Worm (Caenorhabditis elegans) whole organism, late embryonic: ENCODE results near the gene clec-56.

ENCODE experiments used
- C08G9.2 ChIP-seq: sonication (generic microtip); optimal IDR thresholded peaks from 2 replicates; lab custom pipeline; 2016; ENCODE audit warnings: mild to moderate bottlenecking, missing genetic modification characterization, moderate library complexity, missing compliant biosample characterization
- C38D4.7 ChIP-seq: fragments of 200-800 bp; sonication (Bioruptor generic); optimal IDR thresholded peaks from 2 replicates; lab custom pipeline; 2018; ENCODE audit warnings: mild to moderate bottlenecking, missing genetic modification characterization, moderate library complexity, missing compliant biosample characterization
- F13H6.1 ChIP-seq: sonication (generic microtip); optimal IDR thresholded peaks from 2 replicates; lab custom pipeline; 2016; ENCODE audit warnings: missing genetic modification characterization, missing compliant biosample characterization
- K02D7.2 ChIP-seq: sonication (generic microtip); optimal IDR thresholded peaks from 2 replicates; lab custom pipeline; 2017; ENCODE audit warnings: mild to moderate bottlenecking, missing genetic modification characterization, missing compliant biosample characterization
- K09A11.1 ChIP-seq: sonication (generic microtip); optimal IDR thresholded peaks from 2 replicates; lab custom pipeline; 2017; ENCODE audit warnings: antibody characterized with exemption, mild to moderate bottlenecking, missing genetic modification characterization, missing compliant biosample characterization; ENCODE audit not compliant: insufficient read depth
- T23F11.4 ChIP-seq: fragments of 200-800 bp; sonication (Bioruptor generic); optimal IDR thresholded peaks from 2 replicates; lab custom pipeline; 2018; ENCODE audit warnings: mild to moderate bottlenecking, missing genetic modification characterization, missing compliant biosample characterization
- Y22D7AL.16 ChIP-seq: sonication (generic microtip); optimal IDR thresholded peaks from 2 replicates; lab custom pipeline; 2016; ENCODE audit warnings: missing genetic modification characterization, missing compliant biosample characterization
- ahr-1 ChIP-seq: sonication (generic microtip); optimal IDR thresholded peaks from 2 replicates; lab custom pipeline; 2016; ENCODE audit warnings: missing genetic modification characterization, missing compliant biosample characterization
- ama-1 ChIP-seq: fragments of 150-350 bp; optimal IDR thresholded peaks from 2 replicates; lab custom pipeline; 2014
- ceh-18 ChIP-seq: sonication (generic microtip); optimal IDR thresholded peaks from 2 replicates; lab custom pipeline; 2016; ENCODE audit warnings: missing genetic modification characterization, missing compliant biosample characterization
- ceh-19 ChIP-seq: fragments of 200-800 bp; sonication (Bioruptor generic); optimal IDR thresholded peaks from 2 replicates; lab custom pipeline; 2018; ENCODE audit warnings: mild to moderate bottlenecking, missing genetic modification characterization, missing compliant biosample characterization
- ceh-2 ChIP-seq: sonication (generic microtip); optimal IDR thresholded peaks from 2 replicates; lab custom pipeline; 2016; ENCODE audit warnings: missing genotype, missing genetic modification characterization, missing compliant biosample characterization
- ceh-22 ChIP-seq: sonication (generic microtip); optimal IDR thresholded peaks from 2 replicates; lab custom pipeline; 2017; ENCODE audit warnings: missing biosample characterization, missing genetic modification characterization
- ceh-31 ChIP-seq: sonication (generic microtip); optimal IDR thresholded peaks from 2 replicates; lab custom pipeline; 2016; ENCODE audit warnings: missing genetic modification characterization, missing compliant biosample characterization
- ceh-34 ChIP-seq: sonication (generic microtip); optimal IDR thresholded peaks from 2 replicates; lab custom pipeline; 2016; ENCODE audit warnings: mild to moderate bottlenecking, missing genetic modification characterization, missing compliant biosample characterization
- ceh-45 ChIP-seq: fragments of 200-800 bp; sonication (Bioruptor generic); IDR thresholded peaks from 2 replicates; pipeline ENCODE4 v1.3.6; 2022; ENCODE audit warnings: missing genetic modification reagents, missing genetic modification characterization, missing compliant biosample characterization
- ceh-6 ChIP-seq: fragments of 200-800 bp; sonication (Bioruptor generic); optimal IDR thresholded peaks from 2 replicates; lab custom pipeline; 2018; ENCODE audit warnings: mild to moderate bottlenecking, missing genetic modification characterization, missing compliant biosample characterization
- che-1 ChIP-seq: sonication (generic microtip); optimal IDR thresholded peaks from 2 replicates; lab custom pipeline; 2016; ENCODE audit warnings: mild to moderate bottlenecking, missing genetic modification characterization, missing compliant biosample characterization
- dmd-4 ChIP-seq: sonication (generic microtip); optimal IDR thresholded peaks from 2 replicates; lab custom pipeline; 2016; ENCODE audit warnings: borderline replicate concordance, missing genetic modification characterization, missing compliant biosample characterization
- eyg-1 ChIP-seq: sonication (generic microtip); optimal IDR thresholded peaks from 2 replicates; lab custom pipeline; 2016; ENCODE audit warnings: missing genotype, missing genetic modification characterization, missing compliant biosample characterization
- fax-1 ChIP-seq: sonication (generic microtip); optimal IDR thresholded peaks from 2 replicates; lab custom pipeline; 2016; ENCODE audit warnings: missing genotype, missing genetic modification characterization, missing compliant biosample characterization
- fkh-6 ChIP-seq: sonication (generic microtip); optimal IDR thresholded peaks from 2 replicates; lab custom pipeline; 2016; ENCODE audit warnings: missing genetic modification characterization, missing compliant biosample characterization
- gmeb-2 ChIP-seq: sonication (generic microtip); optimal IDR thresholded peaks from 2 replicates; lab custom pipeline; 2016; ENCODE audit warnings: missing genetic modification characterization, inconsistent platforms, missing compliant biosample characterization
- hlh-15 ChIP-seq: sonication (generic microtip); optimal IDR thresholded peaks from 2 replicates; lab custom pipeline; 2016; ENCODE audit warnings: missing genetic modification characterization, missing compliant biosample characterization
- hlh-8 ChIP-seq: sonication (generic microtip); optimal IDR thresholded peaks from 2 replicates; lab custom pipeline; 2016; ENCODE audit warnings: missing genotype, missing genetic modification characterization, missing compliant biosample characterization
- mec-3 ChIP-seq: sonication (generic microtip); optimal IDR thresholded peaks from 2 replicates; lab custom pipeline; 2016; ENCODE audit warnings: borderline replicate concordance, missing genetic modification characterization, missing compliant biosample characterization
- nfya-1 ChIP-seq: sonication (generic microtip); optimal IDR thresholded peaks from 2 replicates; lab custom pipeline; 2017; ENCODE audit warnings: missing genetic modification characterization, mild to moderate bottlenecking, missing compliant biosample characterization, antibody characterized with exemption, moderate library complexity
- nhr-11 ChIP-seq: fragments of 150-350 bp; optimal IDR thresholded peaks from 2 replicates; lab custom pipeline; 2014; ENCODE audit warnings: missing biosample characterization, missing genetic modification characterization
- pax-1 ChIP-seq: fragments of 150-350 bp; optimal IDR thresholded peaks from 2 replicates; lab custom pipeline; 2014; ENCODE audit warnings: missing biosample characterization, missing genetic modification characterization
- pha-2 ChIP-seq: sonication (generic microtip); optimal IDR thresholded peaks from 2 replicates; lab custom pipeline; 2017; ENCODE audit warnings: mild to moderate bottlenecking, missing genetic modification characterization, missing compliant biosample characterization
- ref-2 ChIP-seq: sonication (generic microtip); optimal IDR thresholded peaks from 2 replicates; lab custom pipeline; 2016; ENCODE audit warnings: missing genetic modification characterization, missing compliant biosample characterization
- rnt-1 ChIP-seq: sonication (generic microtip); optimal IDR thresholded peaks from 2 replicates; lab custom pipeline; 2016; ENCODE audit warnings: missing genetic modification characterization, missing compliant biosample characterization
- sdc-2 ChIP-seq: sonication (generic microtip); optimal IDR thresholded peaks from 2 replicates; lab custom pipeline; 2016; ENCODE audit warnings: missing genotype, missing genetic modification characterization, missing compliant biosample characterization
- sox-2 ChIP-seq: fragments of 200-800 bp; sonication (Bioruptor generic); IDR thresholded peaks from 2 replicates; pipeline ENCODE4 v1.3.6; 2022; ENCODE audit warnings: missing genetic modification reagents, missing genetic modification characterization, missing compliant biosample characterization
- syd-9 ChIP-seq: sonication (generic microtip); optimal IDR thresholded peaks from 2 replicates; lab custom pipeline; 2016; ENCODE audit warnings: mild to moderate bottlenecking, missing genetic modification characterization, moderate library complexity, missing compliant biosample characterization
- ttx-3 ChIP-seq: sonication (generic microtip); optimal IDR thresholded peaks from 2 replicates; lab custom pipeline; 2016; ENCODE audit warnings: missing genetic modification reagents, missing genetic modification characterization, missing compliant biosample characterization
- zip-5 ChIP-seq: sonication (generic microtip); optimal IDR thresholded peaks from 2 replicates; lab custom pipeline; 2016; ENCODE audit warnings: missing genetic modification characterization, missing compliant biosample characterization
- ztf-16 ChIP-seq: sonication (generic microtip); optimal IDR thresholded peaks from 2 replicates; lab custom pipeline; 2017; ENCODE audit warnings: missing genetic modification characterization, missing compliant biosample characterization

The clec-56 gene

DNA sequence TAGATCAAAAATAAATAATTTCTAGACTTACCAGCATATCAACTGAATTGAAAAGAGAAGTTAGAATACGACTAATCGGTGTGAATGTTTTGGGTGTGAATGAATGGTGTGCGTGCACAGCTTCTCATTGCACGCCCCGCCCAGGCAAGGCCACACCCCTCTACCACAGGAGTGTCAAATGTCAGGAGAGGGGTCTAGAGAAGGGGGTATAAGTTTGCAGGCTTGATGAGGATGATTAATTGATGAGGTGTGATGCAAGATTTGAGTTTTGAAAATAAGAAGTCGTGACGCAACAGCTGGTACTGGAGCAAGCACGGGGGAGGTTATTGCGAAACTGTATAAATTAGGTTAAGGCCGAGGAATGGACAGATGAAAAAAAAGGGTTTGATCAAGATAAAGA lies 41.9 kb upstream of the clec-56 start, which contains the start of gene egl-1:
TSS of gene egl-1 (minus strand) at position 101 of the 400 bp plus-strand sequence.
- no peak for TF ChIP-seq K02D7.2 (tag; lab: Kevin White, UChicago)
- TF ChIP-seq K09A11.1 (tag; lab: Kevin White, UChicago) = no peak
- TF ChIP-seq ceh-34 (tag; lab: Kevin White, UChicago) = no peak
- TF ChIP-seq gmeb-2 (tag; lab: Kevin White, UChicago) = no peak
- TF ChIP-seq F13H6.1 (tag; lab: Kevin White, UChicago) = no peak
- TF ChIP-seq ceh-2 (tag; lab: Kevin White, UChicago) = no peak
- TF ChIP-seq zip-5 (tag; lab: Kevin White, UChicago) = no peak
- no peak for TF ChIP-seq hlh-15
- TF ChIP-seq ref-2 (tag; lab: Kevin White, UChicago) = peak; percentile 17

DNA sequence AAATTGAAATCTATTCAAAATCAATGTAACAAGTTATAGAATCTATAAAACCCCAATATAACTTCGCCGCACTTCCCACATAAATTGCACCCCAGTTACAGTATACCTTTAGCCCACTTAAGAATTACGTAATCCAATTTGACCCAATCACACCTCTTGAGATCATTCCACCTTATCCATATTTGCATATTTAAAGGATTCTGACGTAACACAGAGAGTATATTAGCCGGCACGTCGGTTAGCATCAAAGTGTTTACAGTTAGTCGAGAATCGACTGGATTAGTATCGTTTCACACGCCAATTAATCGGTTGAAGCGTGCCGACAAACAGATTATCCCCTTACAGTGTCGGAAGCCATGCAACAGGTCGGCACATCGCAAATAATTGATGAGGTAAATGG lies 40.6 kb upstream of the clec-56 start:
- no peak for TF ChIP-seq nfya-1
- no peak for TF ChIP-seq ztf-16
- TF ChIP-seq ceh-22 = no peak
- no peak for TF ChIP-seq ahr-1 (tag; lab: Kevin White, UChicago)
- TF ChIP-seq pha-2 (tag; lab: Kevin White, UChicago) = no peak
- no peak for TF ChIP-seq ceh-6 (GFP tag; lab: Kevin White, UChicago)
- no peak for TF ChIP-seq C38D4.7 (GFP tag; lab: Kevin White, UChicago)
- TF ChIP-seq ama-1 = no peak
- TF ChIP-seq che-1 (tag; lab: Kevin White, UChicago) = no peak
- no peak for TF ChIP-seq hlh-8 (tag; lab: Kevin White, UChicago)
- no peak for TF ChIP-seq eyg-1 (tag; lab: Kevin White, UChicago)
- no peak for TF ChIP-seq Y22D7AL.16 (tag; lab: Kevin White, UChicago)
- no peak for TF ChIP-seq ttx-3
- no peak for TF ChIP-seq rnt-1 (tag; lab: Kevin White, UChicago)
- no peak for TF ChIP-seq dmd-4 (tag; lab: Kevin White, UChicago)
- TF ChIP-seq sdc-2 (tag; lab: Kevin White, UChicago) = no peak
- no peak for TF ChIP-seq ceh-18 (tag; lab: Kevin White, UChicago)
- no peak for TF ChIP-seq C08G9.2 (tag; lab: Kevin White, UChicago)

DNA sequence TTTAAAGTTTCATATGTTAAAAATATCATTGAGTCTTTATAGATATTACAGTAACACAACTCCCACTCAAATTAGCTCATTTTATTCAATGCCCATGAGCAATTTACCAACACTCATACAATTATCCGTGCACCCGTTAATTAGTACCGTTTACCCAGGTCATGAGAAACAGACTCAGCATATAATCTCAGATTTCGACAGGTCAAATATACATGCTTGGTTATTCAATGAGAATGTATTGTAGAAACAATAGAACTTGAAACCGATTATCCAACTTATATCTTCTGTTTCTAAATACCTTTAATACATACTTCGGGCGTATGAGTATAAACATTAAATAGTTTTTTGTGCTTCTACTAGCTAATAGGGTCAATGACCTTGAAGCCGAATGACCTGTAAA lies 38.0 kb upstream of the clec-56 start:
- TF ChIP-seq rnt-1 (tag; lab: Kevin White, UChicago) (no peak), ref-2 (tag; lab: Kevin White, UChicago) (no peak), ceh-6 (GFP tag; lab: Kevin White, UChicago) (no peak), ceh-45 (no peak), ceh-2 (tag; lab: Kevin White, UChicago) (no peak), ceh-19 (no peak), ceh-31 (tag; lab: Kevin White, UChicago) (no peak), fkh-6 (no peak), mec-3 (tag; lab: Kevin White, UChicago) (no peak), K02D7.2 (tag; lab: Kevin White, UChicago) (no peak), fax-1 (tag; lab: Kevin White, UChicago) (no peak), nhr-11 (tag; lab: Kevin White, UChicago) (no peak), ceh-34 (tag; lab: Kevin White, UChicago) (no peak), syd-9 (tag; lab: Kevin White, UChicago) (no peak), Y22D7AL.16 (tag; lab: Kevin White, UChicago) (no peak), T23F11.4 (GFP tag; lab: Kevin White, UChicago) (no peak), pax-1 (tag; lab: Kevin White, UChicago) (no peak), sox-2 (GFP tag; lab: Robert Waterston, UW) (no peak), K09A11.1 (tag; lab: Kevin White, UChicago) (no peak)
- TF ChIP-seq, all 69 proteins: peak for 0
